Worm (Caenorhabditis elegans) whole organism, L4 larva: ENCODE results near the gene ZK795.2.

Experiments used
- F44E2.7 ChIP-seq: fragments of 200-800 bp; sonication (Bioruptor generic); IDR thresholded peaks from 2 replicates; pipeline ENCODE4 v2.1.2; 2022; ENCODE audit warnings: missing genetic modification characterization, missing compliant biosample characterization
- F49E8.2 ChIP-seq: sonication (generic microtip); optimal IDR thresholded peaks from 2 replicates; lab custom pipeline; 2016; ENCODE audit warnings: missing compliant biosample characterization, mild to moderate bottlenecking, missing genetic modification characterization, borderline replicate concordance
- T20F7.1 ChIP-seq: fragments of 200-800 bp; sonication (Bioruptor generic); optimal IDR thresholded peaks from 2 replicates; lab custom pipeline; 2018; ENCODE audit warnings: mild to moderate bottlenecking, missing genetic modification characterization, missing compliant biosample characterization
- Y48G9A.11 ChIP-seq: fragments of 200-800 bp; sonication (Bioruptor generic); IDR thresholded peaks from 2 replicates; pipeline ENCODE4 v1.3.6; 2022; ENCODE audit warnings: missing genetic modification reagents, missing genetic modification characterization, missing compliant biosample characterization
- arid-1 ChIP-seq: fragments of 200-800 bp; sonication (Bioruptor generic); conservative IDR thresholded peaks from 2 replicates; pipeline ENCODE4 v1.3.6; 2022; ENCODE audit warnings: missing genetic modification reagents, missing genetic modification characterization, missing compliant biosample characterization
- ceh-44 ChIP-seq: fragments of 200-800 bp; sonication (Bioruptor generic); IDR thresholded peaks from 2 replicates; pipeline ENCODE4 v1.3.6; 2022; ENCODE audit warnings: missing genetic modification reagents, missing genetic modification characterization, missing compliant biosample characterization
- ceh-62 ChIP-seq: sonication (generic microtip); optimal IDR thresholded peaks from 2 replicates; lab custom pipeline; 2017; ENCODE audit warnings: missing biosample characterization, missing genetic modification characterization
- ces-1 ChIP-seq: fragments of 150-350 bp; sonication (generic microtip); optimal IDR thresholded peaks from 4 replicates; lab custom pipeline; 2014; ENCODE audit warnings: missing biosample characterization, missing genetic modification reagents, missing genetic modification characterization
- cey-2 ChIP-seq: sonication (generic microtip); optimal IDR thresholded peaks from 3 replicates; lab custom pipeline; 2017; ENCODE audit warnings: missing genetic modification characterization, mild to moderate bottlenecking, missing compliant biosample characterization, antibody characterized with exemption, borderline replicate concordance; ENCODE audit not compliant: insufficient read depth
- daf-12 ChIP-seq: fragments of 150-350 bp; optimal IDR thresholded peaks from 2 replicates; lab custom pipeline; 2014; ENCODE audit warnings: missing biosample characterization, missing genetic modification reagents, missing genetic modification characterization
- daf-16 ChIP-seq, 3 experiments: sonication (generic microtip); optimal IDR thresholded peaks; 2 replicates each; lab custom pipeline; 2016 to 2017; ENCODE audit warnings: missing genetic modification characterization in 3 of 3, missing genetic modification reagents in 3 of 3, mild to moderate bottlenecking in 2 of 3, missing compliant biosample characterization in 2 of 3, missing biosample characterization in 1 of 3, moderate library complexity in 1 of 3
- daf-19 ChIP-seq: fragments of 200-800 bp; sonication (Bioruptor generic); conservative IDR thresholded peaks from 2 replicates; pipeline ENCODE4 v1.3.6; 2022; ENCODE audit warnings: missing genetic modification characterization, missing compliant biosample characterization
- dmd-6 ChIP-seq: fragments of 200-800 bp; sonication (Bioruptor generic); IDR thresholded peaks from 2 replicates; pipeline ENCODE4 v1.3.6; 2022; ENCODE audit warnings: missing genetic modification reagents, missing genetic modification characterization, missing compliant biosample characterization
- dpl-1 ChIP-seq: fragments of 150-350 bp; optimal IDR thresholded peaks from 2 replicates; lab custom pipeline; 2014; ENCODE audit warnings: missing biosample characterization, missing genetic modification reagents, missing genetic modification characterization
- duxl-1 ChIP-seq: sonication (generic microtip); optimal IDR thresholded peaks from 2 replicates; lab custom pipeline; 2016; ENCODE audit warnings: mild to moderate bottlenecking, missing genetic modification characterization, moderate library complexity, missing compliant biosample characterization; ENCODE audit not compliant: poor library complexity
- dve-1 ChIP-seq: sonication (generic microtip); optimal IDR thresholded peaks from 2 replicates; lab custom pipeline; 2017; ENCODE audit warnings: antibody characterized with exemption, mild to moderate bottlenecking, missing genetic modification characterization, missing compliant biosample characterization; ENCODE audit not compliant: insufficient read depth
- fkh-10 ChIP-seq: fragments of 150-350 bp; optimal IDR thresholded peaks from 2 replicates; lab custom pipeline; 2014; ENCODE audit warnings: missing biosample characterization, missing genetic modification reagents, missing genetic modification characterization
- fos-1 ChIP-seq: fragments of 150-350 bp; optimal IDR thresholded peaks from 2 replicates; lab custom pipeline; 2014; ENCODE audit warnings: missing biosample characterization, missing genetic modification characterization
- hif-1 ChIP-seq, 2 experiments: sonication (generic microtip); optimal IDR thresholded peaks; 2 replicates each; lab custom pipeline; 2016 to 2017; ENCODE audit warnings: missing compliant biosample characterization in 2 of 2, missing genetic modification characterization in 2 of 2, missing genetic modification reagents in 2 of 2, missing genotype in 2 of 2, mild to moderate bottlenecking in 1 of 2
- hlh-11 ChIP-seq: fragments of 200-800 bp; sonication (Bioruptor generic); optimal IDR thresholded peaks from 2 replicates; lab custom pipeline; 2018; ENCODE audit warnings: mild to moderate bottlenecking, missing genetic modification characterization, missing compliant biosample characterization
- hlh-30 ChIP-seq: sonication (generic microtip); optimal IDR thresholded peaks from 2 replicates; lab custom pipeline; 2017; ENCODE audit warnings: antibody characterized with exemption, mild to moderate bottlenecking, missing genetic modification characterization, missing compliant biosample characterization; ENCODE audit not compliant: insufficient read depth
- hmg-1.1 ChIP-seq: fragments of 200-800 bp; sonication (Bioruptor generic); IDR thresholded peaks from 2 replicates; pipeline ENCODE4 v1.3.6; 2022; ENCODE audit warnings: missing genetic modification reagents, missing genetic modification characterization, missing compliant biosample characterization
- lim-7 ChIP-seq: fragments of 200-800 bp; sonication (Bioruptor generic); IDR thresholded peaks from 2 replicates; pipeline ENCODE4 v1.3.6; 2022; ENCODE audit warnings: missing genetic modification characterization, missing compliant biosample characterization
- lin-15B ChIP-seq: fragments of 150-350 bp; sonication (generic microtip); optimal IDR thresholded peaks from 3 replicates; lab custom pipeline; 2014; ENCODE audit warnings: missing biosample characterization, missing genetic modification characterization
- lin-38 ChIP-seq: fragments of 200-800 bp; sonication (Bioruptor generic); IDR thresholded peaks from 2 replicates; pipeline ENCODE4 v1.3.6; 2022; ENCODE audit warnings: missing genetic modification reagents, missing genetic modification characterization, missing compliant biosample characterization
- lsy-2 ChIP-seq, 2 experiments: fragments of 150-350 bp in 1 of 2; sonication (generic microtip) in 1 of 2; optimal IDR thresholded peaks; 2 replicates each; lab custom pipeline; 2014 to 2017; ENCODE audit warnings: missing biosample characterization in 2 of 2, missing genetic modification characterization in 2 of 2
- madf-5 ChIP-seq, 2 experiments: fragments of 200-800 bp; sonication (Bioruptor generic); IDR thresholded peaks; 2 replicates each; pipeline ENCODE4 v1.3.6; 2022; ENCODE audit warnings: missing compliant biosample characterization in 2 of 2, missing genetic modification characterization in 2 of 2
- mep-1 ChIP-seq: fragments of 150-350 bp; sonication (generic microtip); optimal IDR thresholded peaks from 3 replicates; lab custom pipeline; 2014; ENCODE audit warnings: missing biosample characterization, missing genetic modification characterization
- mes-2 ChIP-seq: sonication (generic microtip); optimal IDR thresholded peaks from 2 replicates; lab custom pipeline; 2016; ENCODE audit warnings: missing genotype, mild to moderate bottlenecking, missing genetic modification characterization, missing compliant biosample characterization; ENCODE audit not compliant: poor library complexity, severe bottlenecking
- mxl-3 ChIP-seq: fragments of 200-800 bp; sonication (Bioruptor generic); optimal IDR thresholded peaks from 2 replicates; lab custom pipeline; 2018; ENCODE audit warnings: mild to moderate bottlenecking, missing genetic modification characterization, missing compliant biosample characterization
- nhr-102 ChIP-seq: sonication (generic microtip); optimal IDR thresholded peaks from 2 replicates; lab custom pipeline; 2016; ENCODE audit warnings: mild to moderate bottlenecking, missing genetic modification characterization, moderate library complexity, missing compliant biosample characterization
- nhr-28 ChIP-seq: fragments of 150-350 bp; optimal IDR thresholded peaks from 2 replicates; lab custom pipeline; 2014; ENCODE audit warnings: missing biosample characterization, missing genetic modification characterization
- nhr-41 ChIP-seq: fragments of 200-800 bp; sonication (Bioruptor generic); IDR thresholded peaks from 2 replicates; pipeline ENCODE4 v1.3.6; 2022; ENCODE audit warnings: missing genetic modification reagents, missing genetic modification characterization, missing compliant biosample characterization
- nhr-6 ChIP-seq: fragments of 150-350 bp; optimal IDR thresholded peaks from 2 replicates; lab custom pipeline; 2014; ENCODE audit warnings: missing biosample characterization, missing genetic modification characterization
- nhr-77 ChIP-seq: fragments of 150-350 bp; optimal IDR thresholded peaks from 2 replicates; lab custom pipeline; 2014; ENCODE audit warnings: missing biosample characterization, missing genetic modification characterization
- pha-4 ChIP-seq, 2 experiments: fragments of 150-350 bp in 1 of 2; fragments of 200-800 bp in 1 of 2; sonication (Bioruptor generic) in 1 of 2; IDR thresholded peaks in 1 of 2; optimal IDR thresholded peaks in 1 of 2; 2 replicates each; pipeline versions ENCODE4 v1.3.6 to Lab custom; 2014 to 2022; ENCODE audit warnings: missing genetic modification characterization in 2 of 2, missing genetic modification reagents in 2 of 2, missing biosample characterization in 1 of 2, missing compliant biosample characterization in 1 of 2
- php-3 ChIP-seq: fragments of 200-800 bp; sonication (Bioruptor generic); IDR thresholded peaks from 2 replicates; pipeline ENCODE4 v1.3.6; 2022; ENCODE audit warnings: missing genetic modification reagents, missing genetic modification characterization, missing compliant biosample characterization
- rbr-2 ChIP-seq: sonication (generic microtip); optimal IDR thresholded peaks from 2 replicates; lab custom pipeline; 2016; ENCODE audit warnings: missing genotype, missing genetic modification characterization, missing compliant biosample characterization
- skn-1 ChIP-seq: fragments of 150-350 bp; optimal IDR thresholded peaks from 2 replicates; lab custom pipeline; 2014; ENCODE audit warnings: missing biosample characterization, missing genetic modification characterization
- spr-1 ChIP-seq: sonication (generic microtip); optimal IDR thresholded peaks from 2 replicates; lab custom pipeline; 2016; ENCODE audit warnings: mild to moderate bottlenecking, missing genetic modification characterization, missing compliant biosample characterization
- unc-130 ChIP-seq: sonication (generic microtip); optimal IDR thresholded peaks from 2 replicates; lab custom pipeline; 2016; ENCODE audit warnings: missing genetic modification reagents, missing genetic modification characterization, missing compliant biosample characterization
- zag-1 ChIP-seq: fragments of 150-350 bp; optimal IDR thresholded peaks from 2 replicates; lab custom pipeline; 2014; ENCODE audit warnings: missing biosample characterization, missing genetic modification characterization
- zfp-2 ChIP-seq: sonication (generic microtip); optimal IDR thresholded peaks from 2 replicates; lab custom pipeline; 2016; ENCODE audit warnings: mild to moderate bottlenecking, missing genetic modification characterization, missing compliant biosample characterization
- ztf-7 ChIP-seq: fragments of 150-350 bp; optimal IDR thresholded peaks from 2 replicates; lab custom pipeline; 2014; ENCODE audit warnings: missing biosample characterization, missing genetic modification characterization

Gene ZK795.2

DNA sequence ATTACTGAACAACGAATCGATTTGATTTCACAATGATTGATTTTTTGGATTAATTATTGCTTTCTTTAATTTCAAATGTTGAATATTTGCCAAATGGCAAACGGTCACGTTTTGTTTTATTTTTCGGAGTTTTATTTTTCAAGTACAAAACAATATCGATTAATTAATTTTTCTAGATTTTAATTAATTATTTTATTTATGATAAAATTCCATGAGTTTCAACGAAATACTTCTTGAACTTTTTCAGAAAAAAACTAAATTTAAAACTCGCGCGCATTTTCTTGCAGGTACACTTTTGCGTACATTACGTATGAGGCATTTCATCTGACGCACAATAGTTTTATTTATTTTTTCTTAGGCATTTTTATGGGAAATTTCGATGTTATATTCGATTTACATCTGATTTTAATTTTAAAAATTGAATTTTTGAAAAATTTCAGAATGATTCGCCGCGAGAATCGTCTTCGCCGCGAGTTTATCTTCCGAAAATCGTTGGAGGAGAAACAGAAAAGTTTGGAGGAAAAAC lies at the start of gene ZK795.2, which contains the start of gene ZK795.3:
Gene ZK795.2 (minus strand): TSS at position 51 of the 526 bp plus-strand sequence.
Gene ZK795.3 (plus strand): TSS at position 441 of the 526 bp plus-strand sequence.
- peak; percentile 78 for TF ChIP-seq mes-2 (tag; lab: Kevin White, UChicago)
- TF ChIP-seq hlh-30 (tag; lab: Kevin White, UChicago) = peak; percentile 49
- peak; percentile 41 for TF ChIP-seq dve-1 (tag; lab: Kevin White, UChicago)
- TF ChIP-seq mep-1 = peak; percentile 48
- TF ChIP-seq lsy-2 (tag; optimal IDR thresholded peaks at IDR 0.05; lab: Kevin White, UChicago) = peak in 1 of 2 experiments; percentile 83
- no peak for TF ChIP-seq nhr-41
- peak; percentile 98 for TF ChIP-seq dpl-1 (GFP tag; lab: Kevin White, UChicago)
- TF ChIP-seq hmg-1.1 (GFP tag; lab: Robert Waterston, UW) = 0 out of 2 replicates have a peak, but pooled peaks have one; percentile 17
- TF ChIP-seq zag-1 = no peak
- TF ChIP-seq nhr-28 (tag; lab: Kevin White, UChicago) = peak; percentile 0
- TF ChIP-seq fkh-10 (GFP tag; lab: Kevin White, UChicago) = peak; percentile 47
- TF ChIP-seq php-3 = no peak
- TF ChIP-seq pha-4 (GFP tag; IDR thresholded peaks at IDR 0.05; lab: Robert Waterston, UW) = no peak; the same call in 1 of the 2 replicates
- TF ChIP-seq pha-4 (tag; optimal IDR thresholded peaks at IDR 0.05; lab: Kevin White, UChicago) = peak; percentile 11
- peak; percentile 64 for TF ChIP-seq lin-38
- TF ChIP-seq ztf-7 (tag; lab: Kevin White, UChicago) = peak; percentile 29
- TF ChIP-seq arid-1 (GFP tag; lab: Robert Waterston, UW) = no peak
- TF ChIP-seq nhr-102 (tag; lab: Kevin White, UChicago) = peak; percentile 19
- TF ChIP-seq rbr-2 = peak; percentile 32
- no peak for TF ChIP-seq hif-1 (tag; optimal IDR thresholded peaks at IDR 0.05; lab: Kevin White, UChicago)
- TF ChIP-seq nhr-6 = peak; percentile 71
- TF ChIP-seq zfp-2 (tag; lab: Kevin White, UChicago) = no peak

DNA sequence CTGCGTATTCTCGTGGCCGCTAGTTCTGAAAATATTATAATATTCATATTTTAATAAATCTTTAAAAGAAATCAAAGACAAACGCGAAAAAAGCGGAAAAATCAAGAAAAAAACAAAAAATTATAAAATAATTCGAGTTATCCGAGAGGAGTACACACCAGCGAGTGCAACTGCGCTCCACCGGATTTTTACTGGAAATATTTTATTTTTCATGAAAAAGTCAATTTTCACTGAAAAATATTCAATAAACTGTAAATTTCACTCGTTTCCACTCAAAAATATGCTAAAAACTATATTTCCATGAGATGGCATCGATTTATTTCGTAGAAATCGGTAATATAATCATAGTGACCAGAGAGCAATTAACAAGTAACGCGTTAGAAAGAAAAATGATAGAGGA lies 46.6 kb upstream of the ZK795.2 start, which contains the start of gene Y55D9A.2:
Gene Y55D9A.2 (minus strand): TSS at position 31 of the 400 bp plus-strand sequence.
- TF ChIP-seq dmd-6 (GFP tag; lab: Robert Waterston, UW) = no peak
- no peak for TF ChIP-seq ceh-44 (GFP tag; lab: Robert Waterston, UW)
- no peak for TF ChIP-seq fos-1
- peak; percentile 4 for TF ChIP-seq unc-130
- no peak for TF ChIP-seq duxl-1
- TF ChIP-seq arid-1 (GFP tag; lab: Robert Waterston, UW) = no peak
- peak; percentile 22 for TF ChIP-seq nhr-77
- TF ChIP-seq lin-15B = no peak
- peak; percentile 90 for TF ChIP-seq lin-38
- peak; percentile 60 for TF ChIP-seq T20F7.1 (GFP tag; lab: Kevin White, UChicago)
- no peak for TF ChIP-seq madf-5 (GFP tag; IDR thresholded peaks at IDR 0.05; lab: Robert Waterston, UW)
- TF ChIP-seq Y48G9A.11 (GFP tag; lab: Robert Waterston, UW) = no peak
- TF ChIP-seq mxl-3 (GFP tag; lab: Kevin White, UChicago) = no peak
- TF ChIP-seq skn-1 = no peak
- peak in 1 of 2 experiments; percentile 64 for TF ChIP-seq lsy-2 (tag; optimal IDR thresholded peaks at IDR 0.05; lab: Kevin White, UChicago)
- no peak for TF ChIP-seq ces-1 (GFP tag; lab: Kevin White, UChicago)
- TF ChIP-seq daf-19 (GFP tag; lab: Robert Waterston, UW) = no peak
- peak; percentile 2 for TF ChIP-seq mep-1
- no peak for TF ChIP-seq ceh-62 (tag; lab: Kevin White, UChicago)
- TF ChIP-seq hlh-11 = no peak
- no peak for TF ChIP-seq daf-12
- no peak for TF ChIP-seq cey-2 (tag; lab: Kevin White, UChicago)
- TF ChIP-seq F49E8.2 = no peak
- peak; percentile 70 for TF ChIP-seq mes-2 (tag; lab: Kevin White, UChicago)
- TF ChIP-seq dpl-1 (GFP tag; lab: Kevin White, UChicago) = peak; percentile 40
- no peak for TF ChIP-seq F44E2.7 (GFP tag; lab: Robert Waterston, UW)
- no peak for TF ChIP-seq daf-16 (GFP tag; optimal IDR thresholded peaks at IDR 0.05; lab: Kevin White, UChicago)
- TF ChIP-seq daf-16 (tag; optimal IDR thresholded peaks at IDR 0.05; lab: Kevin White, UChicago) = peak; percentile 9
- TF ChIP-seq lim-7 (GFP tag; lab: Robert Waterston, UW) = no peak
- no peak for TF ChIP-seq spr-1 (tag; lab: Kevin White, UChicago)
